Fruit fly (Drosophila melanogaster) whole organism, pupa: Measurements from ENCODE around the gene Mlc1.

ENCODE experiments used
- CG10348 ChIP-seq: fragments of 200-800 bp; sonication (Bioruptor generic); IDR thresholded peaks from 2 replicates; pipeline ENCODE4 v1.3.6; 2022; ENCODE audit warnings: missing biosample characterization, missing genetic modification characterization
- CG12605 ChIP-seq: fragments of 200-800 bp; sonication (Bioruptor generic); IDR thresholded peaks from 2 replicates; pipeline ENCODE4 v1.3.6; 2022; ENCODE audit warnings: missing biosample characterization, missing genetic modification characterization
- CG13204 ChIP-seq: fragments of 200-800 bp; sonication (Bioruptor generic); optimal IDR thresholded peaks from 2 replicates; lab custom pipeline; 2018; ENCODE audit warnings: missing biosample characterization, mild to moderate bottlenecking, missing genetic modification characterization, moderate library complexity
- CG14655 ChIP-seq: fragments of 200-800 bp; sonication (Bioruptor generic); optimal IDR thresholded peaks from 3 replicates; lab custom pipeline; 2017; ENCODE audit warnings: mild to moderate bottlenecking, missing biosample characterization, missing genetic modification reagents, missing genetic modification characterization
- CG15710 ChIP-seq: fragments of 200-800 bp; sonication (Bioruptor generic); optimal IDR thresholded peaks from 2 replicates; lab custom pipeline; 2018; ENCODE audit warnings: missing biosample characterization, mild to moderate bottlenecking, missing genetic modification characterization, moderate library complexity
- CG17806 ChIP-seq: fragments of 200-800 bp; sonication (Bioruptor generic); optimal IDR thresholded peaks from 2 replicates; lab custom pipeline; 2018; ENCODE audit warnings: missing biosample characterization, mild to moderate bottlenecking, missing genetic modification characterization, moderate library complexity
- CG32121 ChIP-seq: fragments of 200-800 bp; sonication (Bioruptor generic); IDR thresholded peaks from 2 replicates; pipeline ENCODE4 v1.3.6; 2022; ENCODE audit warnings: missing biosample characterization, missing genetic modification characterization
- CG34367 ChIP-seq: fragments of 200-800 bp; sonication (Bioruptor generic); optimal IDR thresholded peaks from 2 replicates; lab custom pipeline; 2018; ENCODE audit warnings: missing biosample characterization, mild to moderate bottlenecking, missing genetic modification characterization
- CG4496 ChIP-seq: fragments of 200-800 bp; sonication (Bioruptor generic); IDR thresholded peaks from 3 replicates; pipeline ENCODE4 v1.3.6; 2022; ENCODE audit warnings: missing biosample characterization, missing genetic modification characterization
- CG8159 ChIP-seq: fragments of 200-800 bp; sonication (Bioruptor generic); optimal IDR thresholded peaks from 3 replicates; lab custom pipeline; 2018; ENCODE audit warnings: missing biosample characterization, mild to moderate bottlenecking, missing genetic modification characterization, moderate library complexity
- CG8301 ChIP-seq: fragments of 200-800 bp; sonication (Bioruptor generic); optimal IDR thresholded peaks from 2 replicates; lab custom pipeline; 2018; ENCODE audit warnings: missing biosample characterization, mild to moderate bottlenecking, missing genetic modification characterization
- CG9948 ChIP-seq: fragments of 200-800 bp; sonication (Bioruptor generic); optimal IDR thresholded peaks from 2 replicates; lab custom pipeline; 2018; ENCODE audit warnings: missing biosample characterization, mild to moderate bottlenecking, missing genetic modification characterization, moderate library complexity
- D1 ChIP-seq: fragments of 200-800 bp; sonication (Bioruptor generic); optimal IDR thresholded peaks from 2 replicates; lab custom pipeline; 2018; ENCODE audit warnings: missing biosample characterization, mild to moderate bottlenecking, missing genetic modification characterization, moderate library complexity
- EcR ChIP-seq: fragments of 200-800 bp; sonication (Bioruptor generic); optimal IDR thresholded peaks from 3 replicates; lab custom pipeline; 2019; ENCODE audit warnings: missing biosample characterization, missing genetic modification characterization, mild to moderate bottlenecking, moderate library complexity, missing genetic modification reagents
- Ets98B ChIP-seq: fragments of 200-800 bp; sonication (Bioruptor generic); IDR thresholded peaks from 2 replicates; pipeline ENCODE4 v1.3.6; 2022; ENCODE audit warnings: missing biosample characterization, missing genetic modification characterization
- Pif1A ChIP-seq: fragments of 200-800 bp; sonication (Bioruptor generic); optimal IDR thresholded peaks from 3 replicates; lab custom pipeline; 2016; ENCODE audit warnings: missing biosample characterization, missing genetic modification characterization
- Pif1B ChIP-seq: fragments of 200-800 bp; sonication (Bioruptor generic); optimal IDR thresholded peaks from 3 replicates; lab custom pipeline; 2016; ENCODE audit warnings: missing biosample characterization, missing genetic modification characterization
- Snoo ChIP-seq: fragments of 200-800 bp; sonication (Bioruptor generic); optimal IDR thresholded peaks from 3 replicates; lab custom pipeline; 2017; ENCODE audit warnings: missing biosample characterization, mild to moderate bottlenecking, missing genetic modification characterization, inconsistent platforms
- fd96Ca ChIP-seq: fragments of 200-800 bp; sonication (Bioruptor generic); IDR thresholded peaks from 3 replicates; pipeline ENCODE4 v1.3.6; 2022; ENCODE audit warnings: missing biosample characterization, missing genetic modification characterization
- gl ChIP-seq: fragments of 200-800 bp; sonication (Bioruptor generic); optimal IDR thresholded peaks from 2 replicates; lab custom pipeline; 2018; ENCODE audit warnings: missing biosample characterization, mild to moderate bottlenecking, missing genetic modification characterization
- rn ChIP-seq: fragments of 200-800 bp; sonication (Bioruptor generic); IDR thresholded peaks from 2 replicates; pipeline ENCODE4 v1.3.6; 2022; ENCODE audit warnings: missing biosample characterization, missing genetic modification characterization

Gene Mlc1

DNA sequence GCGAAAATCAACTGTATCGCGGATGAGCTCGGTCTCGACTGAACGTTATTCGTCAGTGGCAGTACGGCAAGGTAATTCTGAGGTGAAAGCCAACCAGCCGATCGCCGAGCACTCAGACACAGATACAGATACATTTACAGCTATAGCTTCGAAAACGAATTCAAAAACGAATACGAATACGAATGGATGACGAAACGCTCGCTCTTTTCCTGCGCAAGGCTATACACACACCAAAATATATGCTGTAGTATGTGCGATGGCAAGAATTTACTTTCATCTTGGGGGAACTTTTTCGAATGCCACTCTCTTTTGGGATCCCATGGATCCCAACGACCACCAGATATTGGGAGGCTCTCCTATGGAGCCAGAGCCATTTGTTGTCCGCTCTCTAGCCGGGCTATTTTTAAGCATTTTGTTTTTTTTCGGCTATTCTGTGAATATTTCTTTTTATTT is at the start of gene Mlc1:
TSS of gene Mlc1 (minus strand) at position 51 of the 453 bp plus-strand sequence.
- TF ChIP-seq fd96Ca (GFP tag; lab: Robert Waterston, UW) = no peak
- TF ChIP-seq CG32121 = no peak
- TF ChIP-seq Ets98B = no peak
- TF ChIP-seq CG10348 = no peak
- TF ChIP-seq rn (GFP tag; lab: Robert Waterston, UW) = no peak
- no peak for TF ChIP-seq CG8159 (tag; lab: Kevin White, UChicago)
- no peak for TF ChIP-seq EcR (GFP tag; lab: Kevin White, UChicago)
- TF ChIP-seq CG34367 = no peak
- no peak for TF ChIP-seq CG13204
- no peak for TF ChIP-seq CG8301 (tag; lab: Kevin White, UChicago)
- TF ChIP-seq CG4496 (GFP tag; lab: Robert Waterston, UW) = no peak
- no peak for TF ChIP-seq CG17806 (tag; lab: Kevin White, UChicago)
- no peak for TF ChIP-seq Snoo (tag; lab: Kevin White, UChicago)
- TF ChIP-seq CG15710 = no peak
- TF ChIP-seq, all 21 proteins: peak for 0

DNA sequence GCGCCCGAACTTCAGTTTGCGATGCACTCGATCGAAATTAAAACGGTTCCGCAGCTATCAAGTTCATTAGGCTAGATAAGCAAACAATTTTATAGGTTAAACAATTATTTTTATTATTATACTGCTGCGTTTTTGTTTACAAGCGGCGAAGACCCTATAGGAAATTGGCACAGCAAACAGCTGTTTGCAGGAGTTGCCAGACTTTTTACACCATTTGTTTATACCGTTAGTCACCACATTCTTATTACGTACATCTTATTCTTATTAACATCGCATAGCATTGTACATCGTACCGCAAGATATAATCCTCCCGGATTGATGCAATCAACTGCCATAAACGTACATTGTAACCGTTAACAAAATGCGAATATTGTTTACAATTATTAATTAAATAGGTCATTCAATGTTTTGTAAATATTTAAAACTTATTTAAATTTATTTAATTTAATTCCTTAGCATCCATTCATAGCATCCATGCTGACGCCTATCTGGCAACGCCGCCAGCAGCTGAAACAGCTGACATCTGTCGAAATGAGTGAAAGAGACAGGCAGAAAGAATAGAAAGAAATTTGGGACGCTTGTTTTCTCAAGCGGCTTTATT is 46.7 kb upstream of the Mlc1 start, which contains the start of the genes CROT and CG12877:
TSS of gene CROT (minus strand) at position 171 of the 601 bp plus-strand sequence.
TSS of gene CG12877 (plus strand) at position 520 of the 601 bp plus-strand sequence.
- peak; percentile 79 for TF ChIP-seq CG15710
- TF ChIP-seq fd96Ca (GFP tag; lab: Robert Waterston, UW) = peak; percentile 82
- TF ChIP-seq Pif1B (GFP tag; lab: Kevin White, UChicago) = peak; percentile 61
- TF ChIP-seq gl (tag; lab: Kevin White, UChicago) = no peak
- peak; percentile 75 for TF ChIP-seq CG8159 (tag; lab: Kevin White, UChicago)
- peak; percentile 77 for TF ChIP-seq Snoo (tag; lab: Kevin White, UChicago)
- TF ChIP-seq CG17806 (tag; lab: Kevin White, UChicago) = peak; percentile 67
- peak; percentile 87 for TF ChIP-seq Ets98B
- TF ChIP-seq EcR (GFP tag; lab: Kevin White, UChicago) = no peak
- peak; percentile 84 for TF ChIP-seq CG4496 (GFP tag; lab: Robert Waterston, UW)
- peak; percentile 75 for TF ChIP-seq CG32121
- TF ChIP-seq CG34367 = peak; percentile 73
- peak; percentile 54 for TF ChIP-seq Pif1A (GFP tag; lab: Kevin White, UChicago)
- peak; percentile 49; the same call in 1 of the 2 replicates for TF ChIP-seq rn (GFP tag; lab: Robert Waterston, UW)
- TF ChIP-seq CG14655 = no peak
- TF ChIP-seq CG13204 = no peak
- TF ChIP-seq D1 (tag; lab: Kevin White, UChicago) = no peak
- TF ChIP-seq CG8301 (tag; lab: Kevin White, UChicago) = peak; percentile 47
- peak; percentile 76 for TF ChIP-seq CG9948 (tag; lab: Kevin White, UChicago)
- no peak for TF ChIP-seq CG10348
- TF ChIP-seq, all 21 proteins: peak for 14

DNA sequence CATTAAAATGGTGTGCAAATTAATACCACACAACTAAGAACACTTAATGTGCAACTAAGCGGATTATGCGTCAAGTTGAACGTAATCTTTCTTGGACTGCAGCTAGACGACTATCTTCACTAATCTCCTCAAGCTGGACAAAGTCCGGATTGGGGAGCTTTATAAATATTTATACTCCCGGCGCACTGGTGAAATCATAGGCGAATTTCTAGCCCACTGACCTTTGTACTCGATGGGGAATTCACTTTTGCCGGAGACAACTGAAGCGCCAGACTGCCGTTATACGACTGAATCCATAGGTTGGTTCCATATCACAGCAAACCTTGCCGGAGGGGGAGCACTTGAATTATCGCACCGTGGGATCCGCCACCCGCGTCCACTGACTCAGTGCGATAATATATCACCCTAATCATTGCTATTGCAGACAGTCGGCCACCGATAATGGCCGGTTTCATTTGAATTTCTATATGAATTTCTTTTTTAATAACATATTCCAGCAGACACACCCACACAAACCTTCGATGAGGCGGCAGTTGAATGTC is 46.1 kb upstream of the Mlc1 start:
- TF ChIP-seq gl (tag; lab: Kevin White, UChicago) (peak; percentile 19), CG12605 (GFP tag; lab: Robert Waterston, UW) (no peak), CG34367 (no peak), Snoo (tag; lab: Kevin White, UChicago) (no peak), CG10348 (no peak), Ets98B (0 out of 2 replicates have a peak, but pooled peaks have one; percentile 33), Pif1A (GFP tag; lab: Kevin White, UChicago) (no peak), CG17806 (tag; lab: Kevin White, UChicago) (no peak), CG8159 (tag; lab: Kevin White, UChicago) (no peak), fd96Ca (GFP tag; lab: Robert Waterston, UW) (peak; percentile 38; the same call in 1 of the 3 replicates), rn (GFP tag; lab: Robert Waterston, UW) (no peak), CG32121 (no peak), D1 (tag; lab: Kevin White, UChicago) (no peak), CG15710 (no peak), CG8301 (tag; lab: Kevin White, UChicago) (peak; percentile 27), CG9948 (tag; lab: Kevin White, UChicago) (no peak), CG4496 (GFP tag; lab: Robert Waterston, UW) (no peak), CG14655 (no peak), CG13204 (no peak), EcR (GFP tag; lab: Kevin White, UChicago) (no peak), Pif1B (GFP tag; lab: Kevin White, UChicago) (no peak)

DNA sequence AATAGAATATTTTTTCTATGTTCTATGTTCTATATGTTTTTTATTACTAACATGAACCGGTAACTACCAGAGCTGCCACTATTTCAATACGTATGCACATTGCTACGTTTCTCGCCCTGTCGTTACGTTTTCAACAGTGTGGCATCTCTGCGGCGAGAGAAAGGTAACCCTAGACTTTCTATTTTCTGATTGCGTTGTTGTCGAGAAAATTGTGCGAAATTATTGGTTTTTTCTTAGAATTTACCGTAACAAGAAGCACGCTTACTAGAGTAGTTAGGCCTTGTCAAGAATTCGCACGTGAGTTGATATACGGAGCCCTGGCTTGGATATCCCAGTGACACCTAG is 40.2 kb upstream of the Mlc1 start, which contains the start of gene btz:
TSS of gene btz (plus strand) at position 133 of the 345 bp plus-strand sequence.
- TF ChIP-seq CG8159 (tag; lab: Kevin White, UChicago) (no peak), CG9948 (tag; lab: Kevin White, UChicago) (no peak), CG4496 (GFP tag; lab: Robert Waterston, UW) (no peak), CG32121 (no peak), CG15710 (no peak), Pif1A (GFP tag; lab: Kevin White, UChicago) (no peak), EcR (GFP tag; lab: Kevin White, UChicago) (no peak)

DNA sequence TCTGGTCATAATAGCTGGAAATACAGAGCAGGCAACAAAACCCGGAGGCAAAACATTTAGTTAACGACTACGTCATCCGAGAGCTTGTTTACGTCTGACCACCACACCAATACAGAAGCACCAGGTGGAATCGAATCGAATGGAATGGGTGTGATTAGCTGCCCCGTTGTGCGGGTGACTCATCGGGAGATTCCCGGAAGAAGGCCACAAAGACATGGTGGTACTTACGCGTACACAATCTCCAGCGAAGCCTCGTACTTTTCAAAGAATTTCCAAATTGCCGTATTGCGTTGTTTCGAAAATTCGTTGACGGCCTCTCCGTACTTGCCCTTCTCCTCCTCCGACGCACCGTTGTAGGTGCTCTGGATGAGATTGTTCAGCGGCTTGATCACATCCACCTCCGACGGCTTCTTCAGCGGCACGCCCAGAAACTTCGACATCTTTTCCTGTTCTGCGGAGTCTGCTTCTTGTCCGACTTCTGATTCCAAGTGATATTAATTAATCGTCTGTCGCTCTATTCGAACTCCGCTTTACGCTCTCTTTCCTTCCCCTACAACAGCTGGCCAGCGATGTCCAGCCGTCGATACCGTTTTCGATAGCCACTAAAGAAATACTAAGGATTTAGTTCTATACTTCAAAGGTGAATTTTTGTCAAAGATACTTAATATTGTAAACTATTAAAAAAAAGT is 39.7 kb upstream of the Mlc1 start, which contains the start of gene ALiX:
TSS of gene ALiX (minus strand) at position 571 of the 689 bp plus-strand sequence.
- TF ChIP-seq Ets98B (no peak), CG4496 (GFP tag; lab: Robert Waterston, UW) (0 out of 3 replicates have a peak, but pooled peaks have one; percentile 23)
